Worm (Caenorhabditis elegans): Measurements from ENCODE around the gene sdz-1.

Gene sdz-1

ce11 chrIII:8709735-8710134 is 9.6 kb upstream of the sdz-1 start:
- TF ChIP-seq ceh-82 (tag; optimal IDR thresholded peaks at IDR 0.05) (no peak), ama-1 (optimal IDR thresholded peaks at IDR 0.05) (no peak), nhr-43 (tag; optimal IDR thresholded peaks at IDR 0.05; ENCODE audit: poor library complexity, severe bottlenecking) (peak; percentile 15), mdl-1 (tag; optimal IDR thresholded peaks at IDR 0.05) (no peak)

DNA sequence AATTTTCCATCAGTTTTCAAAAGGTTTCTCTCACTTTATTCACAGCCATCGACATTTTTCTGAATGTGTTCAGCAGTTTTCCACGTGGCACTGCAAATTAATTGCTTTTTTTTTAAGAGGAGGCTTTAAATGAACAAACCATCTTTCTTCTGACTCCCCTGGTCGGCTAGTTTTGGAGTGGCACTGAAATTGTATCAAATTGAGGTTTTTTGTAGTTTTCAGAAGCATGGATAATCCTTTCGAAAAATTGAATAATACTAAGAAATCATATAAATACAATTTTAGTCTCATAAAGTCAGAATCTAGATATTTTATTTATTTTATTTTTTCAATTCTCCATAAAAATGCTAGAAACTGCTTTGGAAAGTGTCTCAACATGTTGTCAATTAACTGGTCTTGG is 4.6 kb upstream of the sdz-1 start, which contains the start of gene B0303.16:
Gene B0303.16 (plus strand): TSS at position 301 of the 400 bp plus-strand sequence.
- TF ChIP-seq jun-1 (tag; optimal IDR thresholded peaks at IDR 0.05) (no peak), nhr-43 (tag; optimal IDR thresholded peaks at IDR 0.05; ENCODE audit: poor library complexity, severe bottlenecking) (no peak), ztf-4 (tag; optimal IDR thresholded peaks at IDR 0.05) (no peak), nfya-1 (tag; optimal IDR thresholded peaks at IDR 0.05; ENCODE audit: insufficient read depth) (no peak), elt-2 (tag; optimal IDR thresholded peaks at IDR 0.05) (no peak), fos-1 (tag; optimal IDR thresholded peaks at IDR 0.05) (no peak), fkh-2 (tag; optimal IDR thresholded peaks at IDR 0.05) (no peak)

DNA sequence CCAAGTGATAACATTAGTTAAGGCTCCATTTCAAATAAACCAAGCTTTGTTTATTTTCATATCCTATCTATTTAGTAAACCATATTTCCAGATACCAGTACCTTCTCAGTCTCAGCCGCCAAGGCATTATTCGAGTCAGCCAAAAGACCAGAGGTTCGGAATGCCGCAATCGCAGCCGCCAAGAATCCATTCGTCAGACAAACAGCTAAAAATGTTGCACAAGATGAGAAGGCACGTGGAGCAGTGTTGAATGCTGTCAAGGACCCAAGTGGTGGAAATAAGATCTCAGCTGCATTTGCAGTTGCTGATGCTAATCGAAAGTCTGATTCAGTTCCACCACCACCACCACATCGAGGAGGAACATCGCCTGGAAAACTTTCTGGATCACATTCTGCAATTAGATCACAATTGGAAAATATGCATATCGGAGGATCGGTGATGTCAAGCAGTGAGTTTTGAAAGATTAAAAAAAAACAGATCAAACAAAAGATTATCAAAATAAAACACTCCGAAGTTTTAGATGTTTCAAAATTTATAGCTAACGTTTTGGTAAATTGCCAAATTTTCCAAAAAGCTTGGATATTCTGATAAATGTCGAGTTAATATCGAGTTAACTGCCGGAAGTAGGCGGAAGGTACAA is 2.8 kb downstream of the sdz-1 start:
- TF ChIP-seq ama-1 (optimal IDR thresholded peaks at IDR 0.05) (no peak), hmg-11 (tag; optimal IDR thresholded peaks at IDR 0.05) (no peak), daf-12 (tag; optimal IDR thresholded peaks at IDR 0.05) (no peak), unc-62 (GFP tag; optimal IDR thresholded peaks at IDR 0.05) (no peak), mdl-1 (tag; optimal IDR thresholded peaks at IDR 0.05) (no peak), nhr-77 (tag; optimal IDR thresholded peaks at IDR 0.05) (no peak), sea-2 (GFP tag; optimal IDR thresholded peaks at IDR 0.05) (no peak), egl-5 (tag; optimal IDR thresholded peaks at IDR 0.05) (no peak), R02D3.7 (tag; optimal IDR thresholded peaks at IDR 0.05) (no peak), lin-39 (tag; optimal IDR thresholded peaks at IDR 0.05) (no peak), nhr-237 (tag; optimal IDR thresholded peaks at IDR 0.05) (no peak), lsy-12 (tag; optimal IDR thresholded peaks at IDR 0.05) (no peak)

ce11 chrIII:8696680-8697079 is 3.5 kb downstream of the sdz-1 start:
- TF ChIP-seq unc-62 (GFP tag; optimal IDR thresholded peaks at IDR 0.05) (no peak), eor-1 (tag; optimal IDR thresholded peaks at IDR 0.05) (no peak), ztf-4 (tag; optimal IDR thresholded peaks at IDR 0.05) (no peak), nfya-1 (tag; optimal IDR thresholded peaks at IDR 0.05; ENCODE audit: insufficient read depth) (peak; percentile 53), sea-2 (GFP tag; optimal IDR thresholded peaks at IDR 0.05) (no peak), nhr-12 (tag; optimal IDR thresholded peaks at IDR 0.05) (no peak), lsy-12 (tag; optimal IDR thresholded peaks at IDR 0.05) (no peak), ceh-82 (tag; optimal IDR thresholded peaks at IDR 0.05) (no peak), elt-3 (tag; optimal IDR thresholded peaks at IDR 0.05) (no peak), lin-39 (tag; optimal IDR thresholded peaks at IDR 0.05) (no peak), fkh-10 (GFP tag; optimal IDR thresholded peaks at IDR 0.05) (no peak), nhr-28 (tag; optimal IDR thresholded peaks at IDR 0.05) (no peak), aly-2 (tag; optimal IDR thresholded peaks at IDR 0.05) (no peak), ceh-28 (tag; optimal IDR thresholded peaks at IDR 0.05) (peak; percentile 7), ZK546.5 (tag; optimal IDR thresholded peaks at IDR 0.05) (no peak), lin-15B (tag; optimal IDR thresholded peaks at IDR 0.05) (peak; percentile 5), ama-1 (optimal IDR thresholded peaks at IDR 0.05) (no peak), pha-4 (tag; optimal IDR thresholded peaks at IDR 0.05) (peak; percentile 38), ztf-11 (tag; optimal IDR thresholded peaks at IDR 0.05) (no peak), elt-2 (tag; optimal IDR thresholded peaks at IDR 0.05) (peak; percentile 36), pqm-1 (tag; optimal IDR thresholded peaks at IDR 0.05) (peak; percentile 33), hmg-11 (tag; optimal IDR thresholded peaks at IDR 0.05) (no peak), nhr-11 (tag; optimal IDR thresholded peaks at IDR 0.05) (no peak), jun-1 (tag; optimal IDR thresholded peaks at IDR 0.05) (peak; percentile 37), snpc-4 (tag; optimal IDR thresholded peaks at IDR 0.05) (no peak), nhr-77 (tag; optimal IDR thresholded peaks at IDR 0.05) (no peak), fos-1 (tag; optimal IDR thresholded peaks at IDR 0.05) (peak; percentile 38), nhr-23 (tag; optimal IDR thresholded peaks at IDR 0.05) (peak; percentile 16), skn-1 (tag; optimal IDR thresholded peaks at IDR 0.05) (peak; percentile 2)
